Fruit fly (Drosophila melanogaster) whole organism, adult: Measurements from ENCODE around the gene CG4194.

Experiments
- CG11617 ChIP-seq: fragments of 200-800 bp; sonication (Bioruptor generic); optimal IDR thresholded peaks from 2 replicates; lab custom pipeline; 2017; ENCODE audit warnings: mild to moderate bottlenecking, missing biosample characterization, missing genetic modification reagents, missing genetic modification characterization
- CG12768 ChIP-seq: fragments of 200-800 bp; sonication (Bioruptor generic); optimal IDR thresholded peaks from 2 replicates; lab custom pipeline; 2017; ENCODE audit warnings: missing biosample characterization, missing genetic modification characterization, mild to moderate bottlenecking, moderate library complexity, missing genetic modification reagents
- CG14711 ChIP-seq: fragments of 200-800 bp; sonication (Bioruptor generic); optimal IDR thresholded peaks from 2 replicates; lab custom pipeline; 2018; ENCODE audit warnings: missing biosample characterization, mild to moderate bottlenecking, missing genetic modification characterization, moderate library complexity
- CG1620 ChIP-seq: fragments of 200-800 bp; sonication (Bioruptor generic); optimal IDR thresholded peaks from 2 replicates; lab custom pipeline; 2016; ENCODE audit warnings: missing biosample characterization, missing genetic modification characterization
- CG33017 ChIP-seq: fragments of 200-800 bp; sonication (Bioruptor generic); optimal IDR thresholded peaks from 2 replicates; lab custom pipeline; 2018; ENCODE audit warnings: missing biosample characterization, mild to moderate bottlenecking, missing genetic modification characterization, moderate library complexity
- CG5204 ChIP-seq: fragments of 200-800 bp; sonication (Bioruptor generic); optimal IDR thresholded peaks from 2 replicates; lab custom pipeline; 2016; ENCODE audit warnings: missing biosample characterization, missing genetic modification characterization
- CG7045 ChIP-seq: fragments of 200-800 bp; sonication (Bioruptor generic); optimal IDR thresholded peaks from 2 replicates; lab custom pipeline; 2017; ENCODE audit warnings: missing biosample characterization, mild to moderate bottlenecking, missing genetic modification characterization
- CG7101 ChIP-seq: fragments of 200-800 bp; sonication (Bioruptor generic); optimal IDR thresholded peaks from 2 replicates; lab custom pipeline; 2018; ENCODE audit warnings: missing biosample characterization, mild to moderate bottlenecking, missing genetic modification characterization, moderate library complexity
- Clk ChIP-seq: fragments of 200-800 bp; sonication (Bioruptor generic); optimal IDR thresholded peaks from 2 replicates; lab custom pipeline; 2017; ENCODE audit warnings: missing biosample characterization, missing genetic modification characterization
- Crg-1 ChIP-seq: fragments of 200-800 bp; sonication (Bioruptor generic); optimal IDR thresholded peaks from 2 replicates; lab custom pipeline; 2016; ENCODE audit warnings: missing biosample characterization, missing genetic modification characterization
- Hr96 ChIP-seq: fragments of 200-800 bp; sonication (Bioruptor generic); optimal IDR thresholded peaks from 2 replicates; lab custom pipeline; 2016; ENCODE audit warnings: missing biosample characterization, missing genetic modification characterization
- Mnt ChIP-seq: fragments of 200-800 bp; sonication (Bioruptor generic); optimal IDR thresholded peaks from 2 replicates; lab custom pipeline; 2016; ENCODE audit warnings: missing biosample characterization, mild to moderate bottlenecking, missing genetic modification characterization
- bab1 ChIP-seq: fragments of 200-800 bp; sonication (Bioruptor generic); optimal IDR thresholded peaks from 3 replicates; lab custom pipeline; 2019; ENCODE audit warnings: missing biosample characterization, mild to moderate bottlenecking, missing genetic modification characterization, moderate library complexity
- cic ChIP-seq: fragments of 200-800 bp; sonication (Bioruptor generic); optimal IDR thresholded peaks from 2 replicates; lab custom pipeline; 2017; ENCODE audit warnings: missing biosample characterization, mild to moderate bottlenecking, missing genetic modification characterization, moderate library complexity
- cnc ChIP-seq, 2 experiments: fragments of >200 bp; optimal IDR thresholded peaks; 2 replicates each; lab custom pipeline; 2017
- kay ChIP-seq: fragments of 200-800 bp; sonication (Bioruptor generic); peaks from one replicate; lab custom pipeline; 2016; ENCODE audit warnings: missing biosample characterization, missing genetic modification characterization, borderline replicate concordance
- ovo ChIP-seq: fragments of 200-800 bp; sonication (Bioruptor generic); optimal IDR thresholded peaks from 2 replicates; lab custom pipeline; 2016; ENCODE audit warnings: missing biosample characterization, missing genetic modification characterization
- pad ChIP-seq: fragments of 200-800 bp; sonication (Bioruptor generic); optimal IDR thresholded peaks from 3 replicates; lab custom pipeline; 2017; ENCODE audit warnings: missing biosample characterization, missing genetic modification characterization, mild to moderate bottlenecking, moderate library complexity, missing genetic modification reagents
- tj ChIP-seq: fragments of 200-800 bp; sonication (Bioruptor generic); optimal IDR thresholded peaks from 3 replicates; lab custom pipeline; 2017; ENCODE audit warnings: missing biosample characterization, mild to moderate bottlenecking, missing genetic modification characterization, moderate library complexity
- toe ChIP-seq: fragments of 200-800 bp; sonication (Bioruptor generic); optimal IDR thresholded peaks from 2 replicates; lab custom pipeline; 2016; ENCODE audit warnings: missing biosample characterization, missing genetic modification characterization

Gene CG4194

DNA sequence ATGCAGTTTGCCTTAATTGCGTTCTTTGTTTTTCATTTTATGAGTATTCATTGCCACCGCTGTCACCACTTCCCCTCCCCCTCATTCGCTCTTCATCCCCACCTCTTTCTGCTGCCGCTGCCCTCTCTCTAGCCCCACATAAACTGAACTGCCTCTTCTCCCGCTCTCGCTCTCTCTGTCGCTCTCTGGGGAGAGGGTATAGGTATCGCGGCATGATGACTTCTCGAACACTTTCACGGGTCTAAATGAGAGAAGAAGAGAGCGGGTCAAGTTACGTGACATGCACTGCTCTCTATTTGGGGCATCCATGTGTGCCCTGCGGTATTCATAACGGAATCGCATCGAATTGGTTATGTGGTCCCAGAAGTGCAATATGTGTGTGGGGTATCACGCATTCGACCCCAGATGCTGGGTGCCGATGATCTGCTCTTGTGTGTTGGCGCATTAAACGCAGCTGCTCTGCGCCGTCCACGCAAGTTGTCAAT is 15.3 kb downstream of the CG4194 start:
- TF ChIP-seq CG1620 (GFP tag; lab: Kevin White, UChicago) (no peak), pad (GFP tag; lab: Kevin White, UChicago) (no peak), CG11617 (GFP tag; lab: Kevin White, UChicago) (no peak), tj (GFP tag; lab: Kevin White, UChicago) (peak; percentile 89), CG5204 (no peak), Mnt (GFP tag; lab: Kevin White, UChicago) (peak; percentile 53), Clk (GFP tag; lab: Kevin White, UChicago) (no peak), toe (GFP tag; lab: Kevin White, UChicago) (no peak), kay (GFP tag; lab: Kevin White, UChicago) (no peak), Hr96 (GFP tag; lab: Kevin White, UChicago) (no peak), CG12768 (GFP tag; lab: Kevin White, UChicago) (no peak), CG7101 (tag; lab: Kevin White, UChicago) (peak; percentile 48), cic (GFP tag; lab: Kevin White, UChicago) (no peak), ovo (peak; percentile 45), CG7045 (GFP tag; lab: Kevin White, UChicago) (no peak), CG14711 (peak; percentile 9), cnc (optimal IDR thresholded peaks at IDR 0.05; lab: Kevin White, UChicago) (no peak), bab1 (GFP tag; lab: Kevin White, UChicago) (peak; percentile 1), CG33017 (tag; lab: Kevin White, UChicago) (no peak), Crg-1 (peak; percentile 30)

DNA sequence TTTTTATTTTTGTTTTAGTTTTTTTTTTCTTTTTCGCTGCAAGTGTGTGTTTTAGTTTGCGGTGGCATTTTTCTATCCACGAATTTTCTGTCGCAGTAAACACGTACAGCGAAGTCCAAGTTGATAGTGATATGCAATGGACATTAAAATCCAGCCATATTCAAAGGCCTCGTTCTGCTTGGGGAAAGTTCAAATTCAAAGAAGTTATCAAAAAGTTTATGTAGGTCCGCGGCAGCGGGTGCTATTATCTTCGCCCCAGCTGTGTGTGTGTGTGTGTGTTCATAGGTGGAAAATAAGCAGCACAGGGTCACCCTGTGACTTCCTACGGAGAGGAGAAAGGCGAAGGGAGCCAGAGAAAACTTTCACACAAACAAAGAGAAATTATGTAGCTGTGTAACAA is 19.1 kb downstream of the CG4194 start:
- TF ChIP-seq CG12768 (GFP tag; lab: Kevin White, UChicago) (no peak), cnc (optimal IDR thresholded peaks at IDR 0.05; lab: Kevin White, UChicago) (no peak), cic (GFP tag; lab: Kevin White, UChicago) (no peak), tj (GFP tag; lab: Kevin White, UChicago) (peak; percentile 16), CG33017 (tag; lab: Kevin White, UChicago) (no peak)

DNA sequence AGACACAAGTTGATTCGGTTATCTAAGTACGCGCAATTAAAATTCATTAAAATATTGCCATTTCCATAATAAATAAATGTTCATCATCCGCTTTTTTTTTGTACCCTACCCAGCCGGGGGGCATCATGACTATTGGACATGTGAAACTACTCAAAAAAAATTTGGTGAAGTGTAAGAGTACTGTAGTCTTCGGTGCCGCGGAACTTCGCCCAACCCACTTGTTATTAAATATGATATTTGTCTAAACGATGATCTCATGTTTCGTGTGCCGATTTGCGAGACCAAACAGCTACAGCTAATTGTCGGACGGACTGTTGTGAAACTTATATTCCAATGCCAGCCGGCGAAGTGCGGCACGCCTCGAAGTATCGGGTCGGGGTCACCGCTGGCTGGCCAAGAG is 20.4 kb downstream of the CG4194 start:
- TF ChIP-seq Hr96 (GFP tag; lab: Kevin White, UChicago) (no peak), kay (GFP tag; lab: Kevin White, UChicago) (no peak), tj (GFP tag; lab: Kevin White, UChicago) (no peak), CG11617 (GFP tag; lab: Kevin White, UChicago) (no peak), CG14711 (no peak), cic (GFP tag; lab: Kevin White, UChicago) (no peak), CG1620 (GFP tag; lab: Kevin White, UChicago) (no peak), CG7045 (GFP tag; lab: Kevin White, UChicago) (no peak), pad (GFP tag; lab: Kevin White, UChicago) (no peak)

DNA sequence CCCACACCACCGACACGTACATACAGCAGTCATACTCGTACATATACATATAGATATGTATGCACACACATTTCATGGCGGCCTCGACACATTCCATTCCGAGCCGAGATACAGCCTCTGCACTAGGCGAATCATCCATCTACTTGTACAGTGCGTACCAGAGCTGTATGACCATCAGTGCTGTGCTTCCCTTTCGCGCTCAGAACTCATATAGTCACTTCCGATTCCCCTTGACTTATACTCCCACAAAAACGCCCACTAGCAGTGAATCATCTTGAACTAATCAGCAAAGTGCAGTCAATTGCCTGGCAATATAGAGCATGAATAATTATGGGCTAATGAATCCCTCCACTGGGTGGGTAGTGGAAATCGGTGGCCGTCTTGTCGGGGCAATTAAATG is 21.4 kb downstream of the CG4194 start:
- TF ChIP-seq ovo = no peak
- TF ChIP-seq CG33017 (tag; lab: Kevin White, UChicago) = no peak
- TF ChIP-seq Crg-1 = no peak
- TF ChIP-seq CG12768 (GFP tag; lab: Kevin White, UChicago) = no peak
- TF ChIP-seq tj (GFP tag; lab: Kevin White, UChicago) = no peak
- no peak for TF ChIP-seq CG14711
- TF ChIP-seq cic (GFP tag; lab: Kevin White, UChicago) = no peak
- TF ChIP-seq CG1620 (GFP tag; lab: Kevin White, UChicago) = no peak
- TF ChIP-seq CG5204 = no peak
- no peak for TF ChIP-seq CG11617 (GFP tag; lab: Kevin White, UChicago)
- TF ChIP-seq cnc (optimal IDR thresholded peaks at IDR 0.05; lab: Kevin White, UChicago) = no peak
- no peak for TF ChIP-seq pad (GFP tag; lab: Kevin White, UChicago)
- TF ChIP-seq Clk (GFP tag; lab: Kevin White, UChicago) = no peak
- no peak for TF ChIP-seq CG7101 (tag; lab: Kevin White, UChicago)
- TF ChIP-seq Mnt (GFP tag; lab: Kevin White, UChicago) = no peak
- TF ChIP-seq Hr96 (GFP tag; lab: Kevin White, UChicago) = no peak

DNA sequence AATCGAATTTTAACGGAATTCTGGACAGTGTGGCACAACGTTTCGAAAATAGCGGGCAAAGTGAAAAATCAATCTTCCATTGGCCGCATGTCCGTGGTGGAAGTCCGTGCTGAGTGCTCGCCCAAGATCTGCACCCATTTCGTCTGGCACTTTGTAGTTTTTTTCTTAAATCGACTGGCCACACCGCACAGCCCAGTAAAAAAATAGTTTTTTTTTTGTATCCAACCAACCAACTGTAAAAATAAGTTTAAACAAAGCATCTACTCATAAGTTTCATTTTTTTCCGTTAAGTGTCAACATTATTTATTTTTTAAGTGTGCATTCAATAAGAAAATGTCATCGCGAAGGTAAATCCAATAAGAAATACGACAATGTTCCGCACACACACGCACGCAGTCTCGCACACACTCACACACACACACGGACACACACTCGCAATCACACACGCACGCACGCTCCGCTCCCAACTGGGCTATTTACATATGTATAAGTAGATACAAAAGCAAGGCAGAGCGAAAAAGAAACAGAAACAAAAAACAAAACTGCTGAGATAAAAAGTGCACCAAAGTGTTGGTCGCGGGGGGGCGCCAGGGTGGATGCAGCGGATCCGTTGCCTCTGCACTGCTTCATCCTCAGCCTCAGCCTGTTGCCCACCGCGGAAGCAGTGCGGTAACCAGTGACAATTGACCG is 25.8 kb downstream of the CG4194 start, which contains the start of gene csw:
csw (plus strand) TSS at position 163 of the 690 bp plus-strand sequence.
- TF ChIP-seq kay (GFP tag; lab: Kevin White, UChicago) (no peak), Clk (GFP tag; lab: Kevin White, UChicago) (no peak), CG5204 (peak; percentile 30), pad (GFP tag; lab: Kevin White, UChicago) (peak; percentile 51), ovo (peak; percentile 70), CG11617 (GFP tag; lab: Kevin White, UChicago) (peak; percentile 71), CG14711 (peak; percentile 17), CG33017 (tag; lab: Kevin White, UChicago) (peak; percentile 18), Mnt (GFP tag; lab: Kevin White, UChicago) (peak; percentile 70), CG1620 (GFP tag; lab: Kevin White, UChicago) (peak; percentile 55), cnc (optimal IDR thresholded peaks at IDR 0.05; lab: Kevin White, UChicago) (no peak), CG12768 (GFP tag; lab: Kevin White, UChicago) (peak; percentile 30), bab1 (GFP tag; lab: Kevin White, UChicago) (peak; percentile 67), Crg-1 (peak; percentile 52), tj (GFP tag; lab: Kevin White, UChicago) (peak; percentile 65), CG7101 (tag; lab: Kevin White, UChicago) (peak; percentile 70), CG7045 (GFP tag; lab: Kevin White, UChicago) (no peak), cic (GFP tag; lab: Kevin White, UChicago) (peak; percentile 33)
